Fruit fly (Drosophila melanogaster) S2 (cell line): ENCODE data around the gene PIG-T.

ENCODE experiments used
- CG8478 ChIP-seq: fragments of >200 bp; optimal IDR thresholded peaks from 2 replicates; lab custom pipeline; 2018
- CTCF ChIP-seq, 2 experiments: fragments of >200 bp; optimal IDR thresholded peaks; 2 replicates each; lab custom pipeline; 2018

- no peak for TF ChIP-seq CTCF (optimal IDR thresholded peaks at IDR 0.05; lab: Kevin White, UChicago)
- no peak for TF ChIP-seq CG8478
Observed at dm6 chrX:8450214-8450904, 43.3 kb upstream of the PIG-T start.
